Worm (Caenorhabditis elegans) whole organism, L1 larva: ENCODE results near the gene F21A3.2.

Source experiments
- grh-1 ChIP-seq: fragments of 200-800 bp; sonication (Bioruptor generic); IDR thresholded peaks from 2 replicates; pipeline ENCODE4 v1.3.6; 2022; ENCODE audit warnings: missing genetic modification reagents, missing genetic modification characterization, missing compliant biosample characterization
- isw-1 ChIP-seq: fragments of 200-800 bp; sonication (Bioruptor generic); IDR thresholded peaks from 2 replicates; pipeline ENCODE4 v1.3.6; 2022; ENCODE audit warnings: missing genetic modification characterization, missing compliant biosample characterization
- nhr-20 ChIP-seq: sonication (generic microtip); optimal IDR thresholded peaks from 2 replicates; lab custom pipeline; 2016; ENCODE audit warnings: mild to moderate bottlenecking, missing genetic modification characterization, missing compliant biosample characterization
- unc-62 ChIP-seq: fragments of 150-350 bp; optimal IDR thresholded peaks from 2 replicates; lab custom pipeline; 2014; ENCODE audit warnings: missing biosample characterization, missing genetic modification reagents, missing genetic modification characterization
- unc-86 ChIP-seq: sonication (generic microtip); optimal IDR thresholded peaks from 2 replicates; lab custom pipeline; 2016; ENCODE audit warnings: missing genetic modification characterization, missing compliant biosample characterization
- ztf-11 ChIP-seq, 2 experiments: sonication (generic microtip); optimal IDR thresholded peaks; 2 replicates each; lab custom pipeline; 2016 to 2017; ENCODE audit warnings: missing genetic modification characterization in 2 of 2, missing biosample characterization in 1 of 2, missing compliant biosample characterization in 1 of 2

DNA sequence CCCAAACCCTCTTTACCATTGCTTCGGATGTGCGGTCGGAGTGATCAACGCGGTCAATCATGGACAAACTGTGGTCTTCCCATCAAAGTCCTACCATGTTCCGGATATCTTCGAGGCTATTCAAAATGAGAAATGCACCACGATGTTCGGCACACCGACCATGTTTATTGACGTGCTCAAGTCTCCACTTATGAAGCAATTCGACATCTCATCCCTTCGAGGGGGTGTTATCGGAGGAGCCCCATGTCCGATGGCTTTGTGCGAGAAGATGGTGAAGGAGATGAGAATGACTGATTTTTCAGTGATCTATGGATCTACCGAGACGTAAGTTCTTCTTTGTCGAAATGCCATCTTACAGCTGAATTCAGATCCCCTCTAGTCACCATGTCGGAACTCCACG lies 34.6 kb upstream of the F21A3.2 start:
- TF ChIP-seq ztf-11 (tag; optimal IDR thresholded peaks at IDR 0.05; lab: Kevin White, UChicago) (no peak), isw-1 (GFP tag; lab: Robert Waterston, UW) (no peak), unc-62 (GFP tag; lab: Kevin White, UChicago) (no peak), unc-86 (tag; lab: Kevin White, UChicago) (no peak), grh-1 (GFP tag; lab: Robert Waterston, UW) (no peak), nhr-20 (tag; lab: Kevin White, UChicago) (no peak)
